Worm (Caenorhabditis elegans) whole organism, mixed stage, embryonic: ENCODE data around the gene fbxb-41.

Experiments used
- drap-1 ChIP-seq: fragments of 200-800 bp; sonication (Bioruptor generic); optimal IDR thresholded peaks from 3 replicates; lab custom pipeline; 2018; ENCODE audit warnings: mild to moderate bottlenecking, missing genetic modification characterization, missing compliant biosample characterization
- elt-3 ChIP-seq: fragments of 150-350 bp; optimal IDR thresholded peaks from 2 replicates; lab custom pipeline; 2014; ENCODE audit warnings: missing biosample characterization, missing genetic modification characterization
- nhr-12 ChIP-seq: fragments of 150-350 bp; optimal IDR thresholded peaks from 2 replicates; lab custom pipeline; 2014; ENCODE audit warnings: missing biosample characterization, missing genetic modification characterization
- sem-2 ChIP-seq: fragments of 200-800 bp; sonication (Bioruptor generic); optimal IDR thresholded peaks from 2 replicates; lab custom pipeline; 2018; ENCODE audit warnings: mild to moderate bottlenecking, missing genetic modification characterization, missing compliant biosample characterization
- unc-62 ChIP-seq: fragments of 150-350 bp; optimal IDR thresholded peaks from 2 replicates; lab custom pipeline; 2014; ENCODE audit warnings: missing biosample characterization, missing genetic modification reagents, missing genetic modification characterization

ce11 chrII:1045692-1046091 lies 3.6 kb upstream of the fbxb-41 start, which contains the start of gene str-148:
- TF ChIP-seq nhr-12 (tag; lab: Kevin White, UChicago), result no peak
- TF ChIP-seq sem-2, result no peak
- TF ChIP-seq unc-62 (GFP tag; lab: Kevin White, UChicago), result no peak
- TF ChIP-seq elt-3 (tag; lab: Kevin White, UChicago), result no peak
- TF ChIP-seq drap-1 (GFP tag; lab: Kevin White, UChicago), result no peak
